Worm (Caenorhabditis elegans) whole organism, young adult: Measurements from ENCODE around the gene haf-2.

Experiments used
- aptf-3 ChIP-seq: fragments of 200-800 bp; sonication (Bioruptor generic); IDR thresholded peaks from 2 replicates; pipeline ENCODE4 v1.3.6; 2022; ENCODE audit warnings: missing genetic modification characterization, missing compliant biosample characterization
- hrde-1 ChIP-seq: sonication (generic microtip); optimal IDR thresholded peaks from 2 replicates; lab custom pipeline; 2016; ENCODE audit warnings: missing genetic modification characterization, mild to moderate bottlenecking, missing compliant biosample characterization, moderate library complexity, missing genotype, missing genetic modification reagents, borderline replicate concordance
- pha-4 ChIP-seq: fragments of 150-350 bp; sonication (generic microtip); optimal IDR thresholded peaks from 2 replicates; lab custom pipeline; 2014; ENCODE audit warnings: missing biosample characterization, missing genetic modification reagents, missing genetic modification characterization
- snpc-4 ChIP-seq, 5 experiments: fragments of 150-350 bp in 1 of 5; sonication (generic microtip) in 4 of 5; optimal IDR thresholded peaks; 2 replicates each; lab custom pipeline; 2014 to 2018; ENCODE audit warnings: missing genetic modification characterization in 5 of 5, missing biosample characterization in 3 of 5, antibody characterized with exemption in 2 of 5, mild to moderate bottlenecking in 2 of 5, missing compliant biosample characterization in 2 of 5, missing genotype in 2 of 5, moderate library complexity in 2 of 5, missing genetic modification reagents in 1 of 5
- unc-62 ChIP-seq: fragments of 150-350 bp; optimal IDR thresholded peaks from 2 replicates; lab custom pipeline; 2014; ENCODE audit warnings: missing biosample characterization, missing genetic modification reagents, missing genetic modification characterization
- ztf-28 ChIP-seq: fragments of 200-800 bp; sonication (Bioruptor generic); IDR thresholded peaks from 2 replicates; pipeline ENCODE4 v1.3.6; 2022; ENCODE audit warnings: missing genetic modification reagents, missing genetic modification characterization, missing compliant biosample characterization

DNA sequence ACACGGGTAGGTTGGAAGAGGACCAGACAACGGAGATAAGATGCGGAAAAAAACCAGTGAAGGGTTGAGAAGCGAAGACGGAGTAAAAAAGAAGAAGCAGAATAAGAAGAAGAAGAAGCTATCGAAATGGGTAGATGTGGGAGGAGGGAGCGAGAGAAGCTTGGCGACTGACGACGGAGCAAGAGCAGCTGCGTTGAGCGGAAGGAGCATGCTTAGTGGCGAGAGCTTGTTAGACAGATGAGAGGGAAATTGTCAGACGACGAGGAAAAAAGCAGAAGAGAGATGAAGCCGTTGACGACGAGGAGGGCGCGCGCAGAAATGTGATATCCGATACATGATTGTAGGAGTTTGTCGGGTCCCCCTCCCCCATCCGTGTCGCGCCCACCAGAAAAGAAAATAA is 29.2 kb downstream of the haf-2 start:
- TF ChIP-seq pha-4 (tag; lab: Kevin White, UChicago) (no peak), aptf-3 (GFP tag; lab: Robert Waterston, UW) (no peak), ztf-28 (GFP tag; lab: Robert Waterston, UW) (no peak), unc-62 (no peak), snpc-4 (GFP tag; optimal IDR thresholded peaks at IDR 0.05; lab: Kevin White, UChicago) (no peak), snpc-4 (tag; optimal IDR thresholded peaks at IDR 0.05; lab: Kevin White, UChicago) (no peak), hrde-1 (tag; lab: Kevin White, UChicago) (no peak)
